Worm (Caenorhabditis elegans): ENCODE measurements around the gene nep-1.
A peak's percentile ranks its signal among the peaks of the same experiment; 100 is the strongest.

The nep-1 gene

DNA sequence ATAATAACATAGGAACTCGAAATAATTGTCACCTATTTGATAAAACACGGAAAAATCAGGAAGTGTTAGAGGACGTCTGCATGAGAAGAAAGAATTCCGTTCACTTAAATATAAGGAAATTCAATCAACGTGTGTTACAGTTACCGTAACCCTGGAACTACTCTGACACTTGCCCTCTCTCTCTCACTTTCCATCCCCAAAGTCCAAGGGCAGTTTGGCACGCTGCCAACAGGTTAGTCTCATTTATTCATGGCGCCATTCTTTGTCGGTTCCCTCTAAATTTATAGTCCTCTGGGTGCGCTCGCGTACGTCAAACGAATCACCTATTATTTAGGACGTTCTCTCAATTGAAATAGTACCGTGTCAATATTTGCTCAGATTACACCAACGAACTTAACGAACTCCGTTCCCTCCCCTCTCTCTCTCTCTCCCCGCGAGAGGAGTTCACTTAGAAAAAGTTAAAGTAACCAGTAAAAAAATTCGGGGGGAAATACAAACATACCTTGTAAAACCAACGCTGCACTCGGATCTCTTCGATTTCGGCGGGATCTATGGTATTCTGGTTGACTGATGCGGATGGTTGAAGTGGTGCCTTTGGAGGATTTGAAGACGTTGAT is 36.2 kb downstream of the nep-1 start:
- TF ChIP-seq unc-42 (tag; optimal IDR thresholded peaks at IDR 0.05) (no peak), dmd-4 (tag; optimal IDR thresholded peaks at IDR 0.05; ENCODE audit: borderline replicate concordance) (no peak), elt-2 (tag; optimal IDR thresholded peaks at IDR 0.05) (no peak), pros-1 (tag; optimal IDR thresholded peaks at IDR 0.05) (no peak), lim-6 (tag; optimal IDR thresholded peaks at IDR 0.05) (no peak), hlh-15 (tag; optimal IDR thresholded peaks at IDR 0.05) (no peak), pqm-1 (tag; optimal IDR thresholded peaks at IDR 0.05) (no peak), gmeb-2 (tag; optimal IDR thresholded peaks at IDR 0.05) (no peak), sdc-2 (tag; optimal IDR thresholded peaks at IDR 0.05) (no peak), madf-2 (tag; optimal IDR thresholded peaks at IDR 0.05) (no peak), che-1 (tag; optimal IDR thresholded peaks at IDR 0.05) (no peak), ahr-1 (tag; optimal IDR thresholded peaks at IDR 0.05) (no peak), odd-2 (tag; optimal IDR thresholded peaks at IDR 0.05) (no peak), syd-9 (tag; optimal IDR thresholded peaks at IDR 0.05) (no peak), pha-2 (tag; optimal IDR thresholded peaks at IDR 0.05) (no peak), K09A11.1 (tag; optimal IDR thresholded peaks at IDR 0.05; ENCODE audit: insufficient read depth) (no peak), sox-4 (tag; optimal IDR thresholded peaks at IDR 0.05) (no peak), zip-5 (tag; optimal IDR thresholded peaks at IDR 0.05) (no peak)

DNA sequence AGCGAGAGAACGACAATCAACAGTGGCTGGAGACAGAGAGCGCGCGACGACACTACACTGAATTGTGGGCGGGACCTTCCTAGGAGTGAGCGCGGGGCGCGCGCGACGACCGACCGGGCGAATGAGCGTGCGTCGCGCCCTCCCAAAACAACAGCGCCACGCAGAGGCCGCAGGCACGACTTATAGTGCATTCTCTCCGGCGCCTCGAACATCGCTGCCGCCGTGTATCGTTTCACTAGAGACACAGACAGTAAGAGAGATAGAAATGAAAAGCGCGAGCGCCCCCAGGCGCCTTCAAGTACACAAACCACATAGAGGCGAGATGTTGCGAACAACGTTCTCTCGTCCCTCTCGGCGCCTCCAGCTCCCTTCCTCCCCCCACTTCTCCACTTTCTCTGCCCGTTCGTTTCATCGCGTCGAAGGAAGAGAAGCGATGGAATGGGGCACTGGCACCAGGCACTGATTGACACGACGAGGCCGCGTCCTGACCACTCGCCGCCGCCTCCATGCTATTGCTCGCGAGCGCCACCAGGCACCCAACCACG is 37.0 kb downstream of the nep-1 start:
- TF ChIP-seq dve-1 (tag; optimal IDR thresholded peaks at IDR 0.05) (no peak), dmd-4 (tag; optimal IDR thresholded peaks at IDR 0.05; ENCODE audit: borderline replicate concordance) (peak; percentile 44), tbx-2 (tag; optimal IDR thresholded peaks at IDR 0.05) (peak; percentile 23), ceh-18 (tag; optimal IDR thresholded peaks at IDR 0.05) (peak; percentile 65), mec-3 (tag; optimal IDR thresholded peaks at IDR 0.05; ENCODE audit: borderline replicate concordance) (no peak), ets-4 (tag; optimal IDR thresholded peaks at IDR 0.05) (peak; percentile 31), ceh-34 (tag; optimal IDR thresholded peaks at IDR 0.05) (peak; percentile 57), syd-9 (tag; optimal IDR thresholded peaks at IDR 0.05) (peak; percentile 32), fkh-6 (tag; optimal IDR thresholded peaks at IDR 0.05) (no peak), nfya-1 (tag; optimal IDR thresholded peaks at IDR 0.05) (peak; percentile 44), ceh-2 (tag; optimal IDR thresholded peaks at IDR 0.05) (peak; percentile 4), pag-3 (tag; optimal IDR thresholded peaks at IDR 0.05; ENCODE audit: borderline replicate concordance) (no peak), eyg-1 (tag; optimal IDR thresholded peaks at IDR 0.05) (peak; percentile 18), ceh-31 (tag; optimal IDR thresholded peaks at IDR 0.05) (peak; percentile 43), unc-86 (tag; optimal IDR thresholded peaks at IDR 0.05) (peak; percentile 6)

DNA sequence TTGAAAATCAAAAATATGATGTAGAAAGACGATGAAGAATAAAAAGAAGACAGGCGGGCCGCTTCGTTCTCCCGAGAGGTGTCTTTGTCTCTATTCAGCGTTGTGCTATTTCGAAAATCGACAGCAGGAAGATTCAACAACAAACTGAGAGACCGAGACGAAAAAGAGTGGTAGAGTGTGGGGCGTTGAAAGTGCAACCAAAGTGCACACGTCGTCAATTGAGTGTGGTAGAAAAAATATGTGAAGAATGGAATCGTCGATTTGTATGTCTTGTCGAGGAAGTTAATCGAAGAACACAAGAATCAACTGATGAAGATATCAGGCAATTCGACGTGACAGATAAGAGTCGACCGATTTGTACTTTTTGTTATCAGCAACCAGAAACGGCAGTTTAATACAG is 37.8 kb downstream of the nep-1 start:
- TF ChIP-seq lim-6 (tag; optimal IDR thresholded peaks at IDR 0.05) (no peak), elt-2 (tag; optimal IDR thresholded peaks at IDR 0.05) (peak; percentile 25)

DNA sequence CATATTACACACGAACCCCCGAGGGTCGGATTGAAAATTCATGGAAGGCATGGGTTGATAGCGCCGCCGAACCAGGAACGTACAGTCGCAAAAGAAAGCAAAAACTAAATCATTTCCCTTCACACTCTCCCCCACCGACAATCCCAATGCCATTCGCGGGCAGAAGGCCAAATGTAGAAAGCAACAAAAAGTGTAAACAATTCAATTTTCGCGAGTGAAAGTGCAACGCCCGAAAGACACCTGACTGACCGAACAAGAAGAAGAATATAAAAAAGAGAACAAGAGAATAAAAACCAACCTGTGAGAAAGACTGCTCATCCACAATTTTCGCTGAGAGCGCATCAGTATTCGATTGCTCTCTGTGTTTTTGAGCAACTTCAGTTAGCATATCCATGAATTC is 39.3 kb downstream of the nep-1 start:
- TF ChIP-seq fkh-6 (tag; optimal IDR thresholded peaks at IDR 0.05): no peak
- TF ChIP-seq unc-86 (tag; optimal IDR thresholded peaks at IDR 0.05): no peak
- TF ChIP-seq K09A11.1 (tag; optimal IDR thresholded peaks at IDR 0.05; ENCODE audit: insufficient read depth): no peak
- TF ChIP-seq elt-4 (tag; optimal IDR thresholded peaks at IDR 0.05): no peak
- no peak for TF ChIP-seq pha-2 (tag; optimal IDR thresholded peaks at IDR 0.05)
- TF ChIP-seq nhr-11 (tag; optimal IDR thresholded peaks at IDR 0.05): no peak
- TF ChIP-seq sox-4 (tag; optimal IDR thresholded peaks at IDR 0.05): no peak
- no peak for TF ChIP-seq unc-55 (GFP tag; optimal IDR thresholded peaks at IDR 0.05)
- no peak for TF ChIP-seq unc-3 (GFP tag; conservative IDR thresholded peaks at IDR 0.05)
- no peak for TF ChIP-seq unc-3 (tag; optimal IDR thresholded peaks at IDR 0.05)
- no peak for TF ChIP-seq mec-3 (tag; optimal IDR thresholded peaks at IDR 0.05; ENCODE audit: borderline replicate concordance)
- no peak for TF ChIP-seq eyg-1 (tag; optimal IDR thresholded peaks at IDR 0.05)
- no peak for TF ChIP-seq pqm-1 (tag; optimal IDR thresholded peaks at IDR 0.05)
- no peak for TF ChIP-seq Y22D7AL.16 (tag; optimal IDR thresholded peaks at IDR 0.05)
- TF ChIP-seq fax-1 (tag; optimal IDR thresholded peaks at IDR 0.05): no peak
- no peak for TF ChIP-seq syd-9 (tag; optimal IDR thresholded peaks at IDR 0.05)
